Worm (Caenorhabditis elegans): Measurements from ENCODE around the gene F37C12.18.
A peak's percentile ranks its signal among the peaks of the same experiment; 100 is the strongest.

F37C12.18 gene

DNA sequence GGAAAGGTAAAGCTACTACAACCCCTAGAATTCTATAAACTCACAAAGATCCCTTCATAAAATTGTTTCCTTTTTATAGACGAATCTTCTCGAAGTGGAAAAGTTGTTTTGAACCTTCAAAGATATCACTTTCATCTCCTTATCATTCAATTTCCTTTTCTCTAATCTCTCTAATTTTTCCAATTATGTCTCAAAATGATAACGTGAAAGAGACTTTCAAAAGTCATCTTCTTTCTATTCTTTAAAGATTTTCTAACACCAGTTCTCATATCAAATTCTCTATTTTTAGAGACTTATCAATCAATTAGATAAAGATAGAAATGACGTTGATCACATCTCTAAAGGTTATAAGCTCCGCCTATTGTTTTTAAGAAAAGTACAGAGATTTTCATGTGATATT is 4.2 kb upstream of the F37C12.18 start (continued):
- TF ChIP-seq elt-3 (tag; optimal IDR thresholded peaks at IDR 0.05) (no peak), nhr-11 (tag; optimal IDR thresholded peaks at IDR 0.05) (no peak), zag-1 (tag; optimal IDR thresholded peaks at IDR 0.05) (no peak), nhr-129 (tag; optimal IDR thresholded peaks at IDR 0.05) (no peak), ZK546.5 (tag; optimal IDR thresholded peaks at IDR 0.05) (no peak), mdl-1 (tag; optimal IDR thresholded peaks at IDR 0.05) (peak in 1 of 2 experiments; percentile 2), sma-9 (GFP tag; optimal IDR thresholded peaks at IDR 0.05) (no peak), sma-9 (tag; optimal IDR thresholded peaks at IDR 0.05) (no peak), peb-1 (tag; optimal IDR thresholded peaks at IDR 0.05) (no peak), nhr-237 (tag; optimal IDR thresholded peaks at IDR 0.05) (no peak), unc-39 (tag; optimal IDR thresholded peaks at IDR 0.05) (no peak), lin-13 (GFP tag; optimal IDR thresholded peaks at IDR 0.05) (peak; percentile 3), lin-39 (tag; optimal IDR thresholded peaks at IDR 0.05) (no peak), nhr-23 (tag; optimal IDR thresholded peaks at IDR 0.05) (no peak), Y55F3AM.14 (GFP tag; optimal IDR thresholded peaks at IDR 0.05) (no peak), skn-1 (tag; optimal IDR thresholded peaks at IDR 0.05) (no peak)

DNA sequence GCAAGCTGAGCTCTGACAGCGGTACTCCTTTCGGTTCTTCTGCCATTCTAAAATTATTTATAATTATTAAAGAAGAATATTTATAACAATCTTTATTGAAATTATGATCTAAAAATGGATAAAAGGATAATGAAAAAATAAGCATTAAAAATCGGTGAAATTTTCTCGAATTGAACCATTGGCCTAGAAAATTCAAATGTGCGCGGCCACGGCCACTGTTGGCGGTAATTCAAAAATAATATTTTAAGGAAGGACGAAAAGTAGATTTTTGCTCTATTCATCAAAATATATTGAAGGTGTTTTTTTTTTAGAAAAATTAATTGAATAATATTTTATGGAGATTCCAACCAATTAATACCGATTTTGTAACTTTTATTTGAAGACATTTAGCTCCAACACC is 3.6 kb upstream of the F37C12.18 start, which contains the start of gene pfd-5:
Gene pfd-5, minus strand, starts transcription at position 47 of the 400 bp plus-strand sequence.
- TF ChIP-seq crh-2 (tag; optimal IDR thresholded peaks at IDR 0.05) = peak; percentile 35
- TF ChIP-seq ceh-16 (tag; optimal IDR thresholded peaks at IDR 0.05) = no peak
- TF ChIP-seq ama-1 (optimal IDR thresholded peaks at IDR 0.05) = no peak
- no peak for TF ChIP-seq elt-3 (tag; optimal IDR thresholded peaks at IDR 0.05)
- TF ChIP-seq elt-1 (tag; optimal IDR thresholded peaks at IDR 0.05) = no peak
- no peak for TF ChIP-seq nhr-237 (tag; optimal IDR thresholded peaks at IDR 0.05)
- no peak for TF ChIP-seq mab-5 (tag; optimal IDR thresholded peaks at IDR 0.05)
- peak; percentile 37 for TF ChIP-seq nhr-25 (tag; optimal IDR thresholded peaks at IDR 0.05)
- no peak for TF ChIP-seq Y55F3AM.14 (GFP tag; optimal IDR thresholded peaks at IDR 0.05)
- TF ChIP-seq dmd-4 (tag; optimal IDR thresholded peaks at IDR 0.05) = no peak
- peak; percentile 7 for TF ChIP-seq snpc-4 (tag; optimal IDR thresholded peaks at IDR 0.05)
- TF ChIP-seq unc-55 (GFP tag; optimal IDR thresholded peaks at IDR 0.05) = peak; percentile 78
- TF ChIP-seq mbf-1 (tag; optimal IDR thresholded peaks at IDR 0.05) = no peak
- no peak for TF ChIP-seq aly-2 (tag; optimal IDR thresholded peaks at IDR 0.05)
- no peak for TF ChIP-seq unc-39 (tag; optimal IDR thresholded peaks at IDR 0.05)
- TF ChIP-seq peb-1 (tag; optimal IDR thresholded peaks at IDR 0.05) = no peak
- no peak for TF ChIP-seq unc-62 (GFP tag; optimal IDR thresholded peaks at IDR 0.05)
- TF ChIP-seq lin-13 (GFP tag; optimal IDR thresholded peaks at IDR 0.05) = peak; percentile 22
- TF ChIP-seq alr-1 (tag; optimal IDR thresholded peaks at IDR 0.05) = no peak
- TF ChIP-seq egl-27 (tag; optimal IDR thresholded peaks at IDR 0.05) = peak; percentile 33
- TF ChIP-seq lin-11 (tag; optimal IDR thresholded peaks at IDR 0.05) = peak; percentile 27
- TF ChIP-seq F13H6.1 (tag; optimal IDR thresholded peaks at IDR 0.05) = peak; percentile 49
- TF ChIP-seq sma-3 (GFP tag; optimal IDR thresholded peaks at IDR 0.05) = peak; percentile 63
- peak; percentile 94 for TF ChIP-seq gmeb-1 (tag; optimal IDR thresholded peaks at IDR 0.05)
- no peak for TF ChIP-seq blmp-1 (tag; optimal IDR thresholded peaks at IDR 0.05; ENCODE audit: insufficient read depth)
- no peak for TF ChIP-seq ztf-1 (GFP tag; conservative IDR thresholded peaks at IDR 0.05)
- no peak for TF ChIP-seq nhr-11 (tag; optimal IDR thresholded peaks at IDR 0.05)
- TF ChIP-seq nhr-12 (tag; optimal IDR thresholded peaks at IDR 0.05) = no peak
- TF ChIP-seq C34F6.9 (tag; optimal IDR thresholded peaks at IDR 0.05) = peak; percentile 65
- peak; percentile 20 for TF ChIP-seq nhr-21 (tag; optimal IDR thresholded peaks at IDR 0.05)
- TF ChIP-seq skn-1 (tag; optimal IDR thresholded peaks at IDR 0.05) = no peak
- TF ChIP-seq lsy-2 (tag; optimal IDR thresholded peaks at IDR 0.05) = peak; percentile 46 to 85
- TF ChIP-seq mdl-1 (tag; optimal IDR thresholded peaks at IDR 0.05) = no peak
- TF ChIP-seq sma-9 (GFP tag; optimal IDR thresholded peaks at IDR 0.05) = peak; percentile 69
- no peak for TF ChIP-seq sma-9 (tag; optimal IDR thresholded peaks at IDR 0.05)
- no peak for TF ChIP-seq ztf-4 (tag; optimal IDR thresholded peaks at IDR 0.05)
- peak; percentile 29 for TF ChIP-seq fos-1 (tag; optimal IDR thresholded peaks at IDR 0.05)
- no peak for TF ChIP-seq nhr-129 (tag; optimal IDR thresholded peaks at IDR 0.05)

DNA sequence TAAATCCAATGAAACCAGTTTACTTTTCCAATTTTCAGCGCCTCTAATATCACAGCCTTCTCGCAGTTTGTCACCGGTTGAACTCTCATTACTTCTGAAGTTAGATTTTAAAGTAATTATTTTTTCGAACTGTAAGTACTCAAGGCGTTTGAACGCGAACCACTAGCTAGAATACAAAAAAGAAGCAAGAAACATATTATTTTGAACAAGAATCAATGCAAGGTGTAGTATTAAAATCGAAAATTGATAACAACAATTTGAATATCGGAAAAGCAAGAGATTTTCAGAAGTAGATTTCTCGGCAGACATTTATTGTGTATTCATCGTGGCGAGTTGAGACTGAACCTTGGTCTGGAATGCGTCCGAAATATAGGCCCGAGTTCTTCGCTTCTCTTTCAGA is 2.7 kb upstream of the F37C12.18 start, which contains the start of gene exos-9:
Gene exos-9, minus strand, starts transcription at position 101 of the 400 bp plus-strand sequence.
- TF ChIP-seq lsy-2 (tag; optimal IDR thresholded peaks at IDR 0.05) (no peak), ama-1 (optimal IDR thresholded peaks at IDR 0.05) (peak; percentile 8), sem-4 (tag; optimal IDR thresholded peaks at IDR 0.05) (no peak)
